Fruit fly (Drosophila melanogaster): ENCODE measurements around the gene CG2694.

The CG2694 gene

DNA sequence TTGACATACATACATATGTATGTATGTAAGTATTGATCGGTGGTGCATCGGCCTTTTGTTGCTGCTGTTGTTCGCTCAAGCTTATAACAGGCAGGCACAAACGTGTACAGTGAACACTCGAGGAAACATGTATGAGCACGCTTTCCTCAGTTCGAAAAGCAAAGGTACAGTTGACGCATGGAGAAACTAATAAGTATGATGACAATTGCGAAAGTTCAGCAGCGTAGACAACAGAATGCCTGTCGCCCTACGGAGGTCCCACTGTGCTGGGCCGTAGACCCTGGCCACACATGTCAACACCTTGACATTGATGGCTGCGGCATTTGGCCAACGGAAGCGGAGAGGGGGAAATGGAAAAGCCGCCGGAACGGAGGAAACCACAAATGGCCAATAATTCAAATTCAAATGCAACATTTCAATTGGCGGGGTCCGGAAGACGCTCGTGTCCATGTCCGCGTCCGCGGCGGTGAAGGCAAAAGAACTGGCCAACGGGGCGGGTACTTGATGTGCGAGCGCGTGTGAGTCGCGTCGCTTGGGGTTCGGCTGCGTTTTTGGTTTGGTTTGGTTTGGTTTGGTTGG is 5.6 kb upstream of the CG2694 start, which contains the start of gene CG2681 (continued):
- TF ChIP-seq cyc (GFP tag; optimal IDR thresholded peaks at IDR 0.05) (peak; percentile 16), CG1621 (tag; optimal IDR thresholded peaks at IDR 0.05) (no peak), fkh (GFP tag; optimal IDR thresholded peaks at IDR 0.05) (no peak), topi (GFP tag; optimal IDR thresholded peaks at IDR 0.05) (peak; percentile 18), net (GFP tag; optimal IDR thresholded peaks at IDR 0.05) (no peak), CG10631 (GFP tag; optimal IDR thresholded peaks at IDR 0.05) (no peak), CG16779 (tag; optimal IDR thresholded peaks at IDR 0.05) (no peak), CG8632 (GFP tag; optimal IDR thresholded peaks at IDR 0.05) (no peak), CG3919 (GFP tag; optimal IDR thresholded peaks at IDR 0.05) (no peak), CG6792 (GFP tag; optimal IDR thresholded peaks at IDR 0.05) (peak; percentile 2), dsx (GFP tag; optimal IDR thresholded peaks at IDR 0.05; ENCODE audit: poor library complexity, severe bottlenecking) (no peak), Eip93F (GFP tag; optimal IDR thresholded peaks at IDR 0.05) (no peak), Hr38 (GFP tag; optimal IDR thresholded peaks at IDR 0.05) (no peak), lz (GFP tag; optimal IDR thresholded peaks at IDR 0.05) (peak; percentile 20), CG7368 (GFP tag; optimal IDR thresholded peaks at IDR 0.05) (peak; percentile 37), fd85E (GFP tag; optimal IDR thresholded peaks at IDR 0.05) (no peak), CG11762 (GFP tag; optimal IDR thresholded peaks at IDR 0.05; ENCODE audit: insufficient read depth) (no peak), Eip75B (GFP tag; optimal IDR thresholded peaks at IDR 0.05) (no peak), Ets21C (GFP tag; optimal IDR thresholded peaks at IDR 0.05) (no peak), Hr4 (GFP tag; optimal IDR thresholded peaks at IDR 0.05) (no peak), CG3032 (tag; optimal IDR thresholded peaks at IDR 0.05) (no peak), Lpt (GFP tag; optimal IDR thresholded peaks at IDR 0.05) (no peak), acj6 (GFP tag; optimal IDR thresholded peaks at IDR 0.05) (no peak), Sox14 (GFP tag; optimal IDR thresholded peaks at IDR 0.05) (peak; percentile 34), CG32006 (GFP tag; optimal IDR thresholded peaks at IDR 0.05) (no peak)

DNA sequence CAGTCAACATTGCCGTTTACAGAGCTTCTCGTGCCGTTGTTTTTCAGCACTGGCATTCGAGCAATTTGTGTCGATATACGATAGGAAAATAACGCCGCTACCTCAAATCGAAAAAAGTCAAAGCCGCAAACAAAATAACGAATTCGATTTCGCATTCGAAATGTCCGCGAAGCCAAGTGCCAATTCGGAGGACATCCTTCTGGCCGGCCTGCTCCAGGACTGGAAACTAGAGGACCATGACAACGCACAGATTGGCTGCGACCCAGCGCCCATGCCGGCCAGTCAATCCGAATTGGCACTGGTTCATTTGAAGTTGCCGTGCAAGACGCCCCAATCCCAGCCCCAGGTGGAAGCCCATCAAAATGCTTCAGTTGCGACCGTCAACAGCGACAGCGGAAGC is 851 bp downstream of the CG2694 start:
- TF ChIP-seq Sox15 (GFP tag; optimal IDR thresholded peaks at IDR 0.05) (no peak), CG11902 (GFP tag; optimal IDR thresholded peaks at IDR 0.05) (no peak), net (GFP tag; optimal IDR thresholded peaks at IDR 0.05) (no peak), Blimp-1 (GFP tag; optimal IDR thresholded peaks at IDR 0.05) (no peak), CG6276 (GFP tag; optimal IDR thresholded peaks at IDR 0.05) (no peak), CG10631 (GFP tag; optimal IDR thresholded peaks at IDR 0.05) (no peak), Sox102F (GFP tag; optimal IDR thresholded peaks at IDR 0.05) (no peak), CG31627 (GFP tag; optimal IDR thresholded peaks at IDR 0.05) (no peak)

DNA sequence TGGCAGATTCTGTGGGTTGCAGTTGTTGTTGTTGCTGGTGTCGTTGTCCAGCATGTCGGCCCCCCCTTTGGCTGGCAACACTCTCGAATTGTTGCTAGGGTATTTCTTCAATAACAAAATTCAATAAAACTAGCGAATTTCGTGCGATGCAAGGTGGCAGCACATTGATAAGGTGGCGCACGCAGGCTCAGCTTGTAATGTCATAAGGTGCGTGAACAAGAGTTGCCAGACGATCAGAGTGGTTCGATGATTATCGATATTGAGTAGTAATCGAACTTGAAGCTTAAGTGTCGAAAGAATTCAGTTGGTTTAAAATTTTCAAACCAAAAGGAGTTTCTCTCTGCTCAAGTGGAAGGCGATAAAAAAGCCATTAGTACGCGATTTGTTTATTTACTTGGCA is 6.2 kb downstream of the CG2694 start, which contains the start of gene CG2701:
TSS of gene CG2701 (minus strand) at position 206 of the 400 bp plus-strand sequence.
- TF ChIP-seq Hr39 (GFP tag; optimal IDR thresholded peaks at IDR 0.05) (no peak), esn (GFP tag; optimal IDR thresholded peaks at IDR 0.05) (peak; percentile 26)

DNA sequence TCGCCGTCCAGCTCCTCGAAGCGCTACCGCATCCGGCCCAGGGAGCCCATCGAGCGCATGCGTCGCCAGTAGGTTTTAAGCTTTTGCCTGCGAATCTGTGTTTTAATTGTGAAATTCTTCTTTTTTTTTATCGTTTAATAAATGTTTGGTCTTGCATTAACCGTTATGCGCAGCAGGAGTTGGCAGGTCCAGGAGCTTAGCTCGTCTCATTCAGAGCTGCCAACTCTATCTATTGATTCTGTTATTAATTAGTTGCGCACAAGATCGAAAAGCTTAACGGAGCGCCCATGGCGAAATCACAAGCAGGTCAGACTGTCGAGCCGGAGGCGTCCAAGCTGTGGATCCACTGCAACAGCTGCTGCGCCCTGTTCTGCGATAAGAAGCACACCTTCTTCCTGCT is 12.5 kb downstream of the CG2694 start, which contains the start of gene vilya:
TSS of gene vilya (plus strand) at position 259 of the 400 bp plus-strand sequence.
- TF ChIP-seq CG6792 (GFP tag; optimal IDR thresholded peaks at IDR 0.05) (no peak), dac (GFP tag; optimal IDR thresholded peaks at IDR 0.05) (no peak), CG3919 (GFP tag; optimal IDR thresholded peaks at IDR 0.05) (no peak), CG6163 (GFP tag; IDR thresholded peaks at IDR 0.05) (no peak), acj6 (GFP tag; optimal IDR thresholded peaks at IDR 0.05) (no peak)

DNA sequence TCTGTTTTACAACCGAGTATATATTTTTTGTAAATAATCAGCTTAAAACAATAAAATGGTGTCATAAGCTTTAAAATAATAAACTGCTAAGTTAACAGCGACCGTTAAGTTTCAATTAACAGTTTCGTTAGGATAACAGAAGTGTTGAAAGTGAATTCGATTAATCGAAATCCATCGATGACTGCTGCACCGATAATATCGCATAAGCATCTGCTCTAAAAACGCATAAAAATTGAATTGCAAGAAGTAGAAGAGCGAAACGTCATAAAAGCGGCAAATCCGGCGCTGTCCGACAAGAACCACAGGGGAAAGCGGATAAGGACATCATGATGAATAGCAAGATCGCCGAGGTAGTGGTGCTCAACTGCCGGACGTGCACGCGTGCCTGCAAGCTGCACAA is 13.6 kb downstream of the CG2694 start, which contains the start of gene dwg:
TSS of gene dwg (plus strand) at position 193 of the 400 bp plus-strand sequence.
- TF ChIP-seq CG3919 (GFP tag; optimal IDR thresholded peaks at IDR 0.05) (no peak), Eip78C (GFP tag) (no peak), CG9139 (GFP tag; optimal IDR thresholded peaks at IDR 0.05) (no peak), CG8119 (GFP tag; IDR thresholded peaks at IDR 0.05) (no peak), fkh (GFP tag; optimal IDR thresholded peaks at IDR 0.05) (no peak), dac (GFP tag; optimal IDR thresholded peaks at IDR 0.05) (no peak), dsx (GFP tag; optimal IDR thresholded peaks at IDR 0.05; ENCODE audit: poor library complexity, severe bottlenecking) (no peak), CG6276 (GFP tag; optimal IDR thresholded peaks at IDR 0.05) (no peak), Sox14 (GFP tag; optimal IDR thresholded peaks at IDR 0.05) (no peak), cyc (GFP tag; optimal IDR thresholded peaks at IDR 0.05) (no peak), fd85E (GFP tag; optimal IDR thresholded peaks at IDR 0.05) (no peak), salr (GFP tag; optimal IDR thresholded peaks at IDR 0.05) (no peak)
